Fruit fly (Drosophila melanogaster): Measurements from ENCODE around the gene KFase.

Gene KFase

dm6 chr2L:6474878-6475582 lies 13.5 kb downstream of the KFase start:
- TF ChIP-seq EcR (GFP tag; optimal IDR thresholded peaks at IDR 0.05) = no peak
- no peak for TF ChIP-seq pan (optimal IDR thresholded peaks at IDR 0.05)
- no peak for TF ChIP-seq psq (optimal IDR thresholded peaks at IDR 0.05)
- TF ChIP-seq CG8478 (optimal IDR thresholded peaks at IDR 0.05) = no peak
- TF ChIP-seq usp (GFP tag; optimal IDR thresholded peaks at IDR 0.05) = no peak
- no peak for TF ChIP-seq Dll (optimal IDR thresholded peaks at IDR 0.05)

- TF ChIP-seq EcR (GFP tag; optimal IDR thresholded peaks at IDR 0.05) = no peak
- TF ChIP-seq Dll (optimal IDR thresholded peaks at IDR 0.05) = no peak
- TF ChIP-seq usp (GFP tag; optimal IDR thresholded peaks at IDR 0.05) = no peak
- TF ChIP-seq psq (optimal IDR thresholded peaks at IDR 0.05) = no peak
- no peak for TF ChIP-seq pan (optimal IDR thresholded peaks at IDR 0.05)
- no peak for TF ChIP-seq CG8478 (optimal IDR thresholded peaks at IDR 0.05)
Measured at dm6 chr2L:6474298-6474697, 14.3 kb downstream of the KFase start.

dm6 chr2L:6473076-6474037 lies 15.2 kb downstream of the KFase start, which contains the start of gene mmy:
TSS of gene mmy (minus strand) at chr2L:6473904.
- TF ChIP-seq pan (optimal IDR thresholded peaks at IDR 0.05) (peak; percentile 79), psq (optimal IDR thresholded peaks at IDR 0.05) (no peak), EcR (GFP tag; optimal IDR thresholded peaks at IDR 0.05) (no peak), usp (GFP tag; optimal IDR thresholded peaks at IDR 0.05) (no peak), CG8478 (optimal IDR thresholded peaks at IDR 0.05) (no peak)

dm6 chr2L:6471978-6472776 lies 16.4 kb downstream of the KFase start:
- TF ChIP-seq pan (optimal IDR thresholded peaks at IDR 0.05) (peak; percentile 81), psq (optimal IDR thresholded peaks at IDR 0.05) (no peak)

- TF ChIP-seq pan (optimal IDR thresholded peaks at IDR 0.05) = no peak
- no peak for TF ChIP-seq psq (optimal IDR thresholded peaks at IDR 0.05)
- no peak for TF ChIP-seq CG8478 (optimal IDR thresholded peaks at IDR 0.05)
- no peak for TF ChIP-seq Dll (optimal IDR thresholded peaks at IDR 0.05)
- TF ChIP-seq EcR (GFP tag; optimal IDR thresholded peaks at IDR 0.05) = no peak
- no peak for TF ChIP-seq usp (GFP tag; optimal IDR thresholded peaks at IDR 0.05)
Measured at dm6 chr2L:6470100-6470644, 18.4 kb downstream of the KFase start.

- TF ChIP-seq usp (GFP tag; optimal IDR thresholded peaks at IDR 0.05) = no peak
- no peak for TF ChIP-seq CG8478 (optimal IDR thresholded peaks at IDR 0.05)
- no peak for TF ChIP-seq EcR (GFP tag; optimal IDR thresholded peaks at IDR 0.05)
- no peak for TF ChIP-seq Dll (optimal IDR thresholded peaks at IDR 0.05)
- no peak for TF ChIP-seq pan (optimal IDR thresholded peaks at IDR 0.05)
- no peak for TF ChIP-seq psq (optimal IDR thresholded peaks at IDR 0.05)
Measured at dm6 chr2L:6467509-6467908, 21.0 kb downstream of the KFase start, which contains the start of gene HemK1. TSS of gene HemK1 (minus strand) at chr2L:6467698.

dm6 chr2L:6465497-6465896 lies 23.1 kb downstream of the KFase start, which contains the start of gene Rchy1:
TSS of gene Rchy1 (minus strand) at chr2L:6465669.
- TF ChIP-seq Dll (optimal IDR thresholded peaks at IDR 0.05) (no peak), usp (GFP tag; optimal IDR thresholded peaks at IDR 0.05) (no peak), CG8478 (optimal IDR thresholded peaks at IDR 0.05) (no peak), pan (optimal IDR thresholded peaks at IDR 0.05) (no peak), psq (optimal IDR thresholded peaks at IDR 0.05) (no peak), EcR (GFP tag; optimal IDR thresholded peaks at IDR 0.05) (no peak)

dm6 chr2L:6464780-6465179 lies 23.8 kb downstream of the KFase start:
- TF ChIP-seq Dll (optimal IDR thresholded peaks at IDR 0.05) (no peak), pan (optimal IDR thresholded peaks at IDR 0.05) (no peak), psq (optimal IDR thresholded peaks at IDR 0.05) (no peak), EcR (GFP tag; optimal IDR thresholded peaks at IDR 0.05) (no peak)

dm6 chr2L:6464270-6464669 lies 24.3 kb downstream of the KFase start:
- no peak for TF ChIP-seq Dll (optimal IDR thresholded peaks at IDR 0.05)
- TF ChIP-seq EcR (GFP tag; optimal IDR thresholded peaks at IDR 0.05) = no peak
- no peak for TF ChIP-seq CG8478 (optimal IDR thresholded peaks at IDR 0.05)
- TF ChIP-seq psq (optimal IDR thresholded peaks at IDR 0.05) = no peak
- no peak for TF ChIP-seq pan (optimal IDR thresholded peaks at IDR 0.05)
- TF ChIP-seq usp (GFP tag; optimal IDR thresholded peaks at IDR 0.05) = no peak

- TF ChIP-seq usp (GFP tag; optimal IDR thresholded peaks at IDR 0.05) (no peak), CG8478 (optimal IDR thresholded peaks at IDR 0.05) (no peak)
Measured at dm6 chr2L:6463392-6463791, 25.2 kb downstream of the KFase start.

dm6 chr2L:6462259-6462658 lies 26.3 kb downstream of the KFase start:
- TF ChIP-seq Dll (optimal IDR thresholded peaks at IDR 0.05) (no peak), usp (GFP tag; optimal IDR thresholded peaks at IDR 0.05) (no peak), pan (optimal IDR thresholded peaks at IDR 0.05) (no peak), CG8478 (optimal IDR thresholded peaks at IDR 0.05) (no peak), psq (optimal IDR thresholded peaks at IDR 0.05) (no peak), EcR (GFP tag; optimal IDR thresholded peaks at IDR 0.05) (no peak)
